Fruit fly (Drosophila melanogaster) Kc167 (cell line): ENCODE measurements around the gene CG42587.
"Not testable (repeated sequence)": the region's sequence is repeated elsewhere in the genome, so short reads cannot be mapped to it uniquely, and the experiment has no call there.

ENCODE experiments used
- Myc ChIP-seq: fragments of >200 bp; optimal IDR thresholded peaks from 2 replicates; lab custom pipeline; 2017; ENCODE audit warnings: missing external identifiers
- Sin3A ChIP-seq: fragments of >200 bp; optimal IDR thresholded peaks from 2 replicates; lab custom pipeline; 2018; ENCODE audit warnings: missing external identifiers
- h ChIP-seq: fragments of >200 bp; optimal IDR thresholded peaks from 3 replicates; lab custom pipeline; 2018; ENCODE audit warnings: missing external identifiers
- insv ChIP-seq: fragments of >200 bp; optimal IDR thresholded peaks from 3 replicates; lab custom pipeline; 2018; ENCODE audit warnings: missing external identifiers
- psq ChIP-seq: fragments of >200 bp; optimal IDR thresholded peaks from 2 replicates; lab custom pipeline; 2017; ENCODE audit warnings: missing external identifiers
- ttk ChIP-seq: sonication (Bioruptor generic); optimal IDR thresholded peaks from 2 replicates; lab custom pipeline; 2017; ENCODE audit warnings: missing external identifiers

Gene CG42587

DNA sequence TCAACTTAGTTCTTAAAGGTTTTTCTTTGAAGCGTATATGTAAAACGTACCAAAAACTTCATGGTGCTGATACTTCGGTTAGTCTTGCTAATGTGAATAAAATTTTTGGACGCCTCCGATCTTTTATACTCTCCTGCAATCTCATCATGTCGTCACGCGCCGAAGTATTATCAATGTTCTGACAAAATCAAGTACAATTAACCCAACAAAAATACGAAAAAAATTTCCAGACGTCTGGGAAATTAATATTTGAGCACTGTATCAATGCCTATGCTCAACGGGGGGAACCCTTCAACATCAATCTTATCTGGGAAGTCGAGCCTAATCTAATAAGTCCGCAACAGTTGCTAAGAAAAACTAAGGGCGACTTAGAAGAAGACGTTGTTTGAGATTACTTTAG lies 7.3 kb downstream of the CG42587 start, which contains the start of gene CG31775:
Gene CG31775 (minus strand): TSS at position 101 of the 400 bp plus-strand sequence.
- TF ChIP-seq h, Sin3A, Myc (lab: Kevin White, UChicago): not testable (repeated sequence)

- TF ChIP-seq ttk, insv, h (lab: Kevin White, UChicago): not testable (repeated sequence)
These were observed 9.5 kb downstream of the CG42587 start, which contains the start of gene CG31835 for dm6 chr2L:14735543-14735942. Gene CG31835, plus strand, starts transcription at chr2L:14735843.

DNA sequence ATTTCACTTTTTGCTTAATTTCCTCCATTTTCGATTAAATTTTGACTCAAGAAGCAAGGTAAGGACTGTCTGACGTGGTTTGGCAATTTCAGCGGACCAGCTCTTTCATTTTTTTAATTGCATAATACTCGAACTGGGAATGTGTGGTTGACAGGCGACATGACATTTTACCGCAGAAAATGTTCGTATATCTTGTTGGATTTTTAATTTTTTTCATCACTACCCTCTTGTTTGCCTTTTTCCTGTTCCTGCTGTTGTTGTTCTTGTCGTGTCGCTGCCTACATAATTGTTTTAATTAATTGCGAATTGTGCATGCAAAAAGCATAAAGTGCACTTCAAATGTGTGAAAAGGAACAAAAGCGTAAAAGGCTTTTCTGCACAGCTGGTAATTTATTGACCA lies 14.9 kb downstream of the CG42587 start, which contains the start of gene CG42685:
Gene CG42685 (minus strand): TSS at position 101 of the 400 bp plus-strand sequence.
- no peak for TF ChIP-seq insv (lab: Kevin White, UChicago)
- no peak for TF ChIP-seq psq (lab: Kevin White, UChicago)
- TF ChIP-seq h (lab: Kevin White, UChicago), result no peak
- TF ChIP-seq ttk (lab: Kevin White, UChicago), result no peak
- TF ChIP-seq Myc (lab: Kevin White, UChicago), result no peak
- TF ChIP-seq Sin3A (lab: Kevin White, UChicago), result no peak

dm6 chr2L:14713467-14713866 lies 31.5 kb downstream of the CG42587 start, which contains the start of gene CG34165:
Gene CG34165, plus strand, starts transcription at chr2L:14713750.
- no peak for TF ChIP-seq h (lab: Kevin White, UChicago)
- TF ChIP-seq Myc (lab: Kevin White, UChicago), result no peak
- TF ChIP-seq Sin3A (lab: Kevin White, UChicago), result no peak
- TF ChIP-seq psq (lab: Kevin White, UChicago), result no peak
- no peak for TF ChIP-seq ttk (lab: Kevin White, UChicago)
- no peak for TF ChIP-seq insv (lab: Kevin White, UChicago)

DNA sequence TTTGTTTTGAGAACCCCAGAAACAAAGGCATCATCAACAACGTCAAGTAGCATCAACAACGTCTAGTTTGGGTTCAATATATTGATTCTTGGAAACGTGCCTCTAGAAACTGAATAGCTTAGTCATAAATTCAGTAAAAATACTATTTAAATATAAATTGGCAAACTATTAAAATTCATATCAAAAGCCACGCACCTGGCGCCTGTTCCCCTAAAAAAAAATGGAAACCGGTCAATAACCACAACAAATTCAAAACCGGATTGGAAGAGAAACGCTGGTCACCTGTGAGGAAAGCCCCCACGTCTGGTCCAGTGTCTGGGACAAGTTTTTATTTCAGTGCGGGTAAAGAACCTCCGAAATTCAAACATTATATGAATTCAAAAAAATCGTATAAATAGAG lies 32.8 kb downstream of the CG42587 start, which contains the start of gene CG15282:
Gene CG15282 (plus strand): TSS at position 227 of the 400 bp plus-strand sequence.
- TF ChIP-seq insv (lab: Kevin White, UChicago) (no peak), psq (lab: Kevin White, UChicago) (no peak)

DNA sequence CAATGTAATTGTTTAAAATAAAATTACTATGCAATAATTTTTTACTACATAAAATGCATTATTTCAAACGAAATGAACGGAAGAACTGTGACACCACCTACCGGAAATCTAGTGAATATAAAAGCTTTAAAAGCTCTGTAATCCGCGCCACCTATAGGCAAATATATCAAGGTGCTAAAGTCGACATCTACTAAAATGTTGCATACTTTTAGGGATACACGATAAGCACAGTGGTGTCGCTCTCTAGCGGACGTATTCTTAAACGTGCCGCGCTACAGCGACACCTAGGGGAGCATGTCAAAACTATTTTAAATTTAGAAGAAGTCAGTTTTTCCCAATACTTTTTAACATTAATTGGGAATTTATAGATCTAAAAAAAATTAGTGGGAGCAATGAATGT lies 38.8 kb downstream of the CG42587 start:
- TF ChIP-seq Myc (lab: Kevin White, UChicago) (no peak), Sin3A (lab: Kevin White, UChicago) (no peak), insv (lab: Kevin White, UChicago) (no peak), ttk (lab: Kevin White, UChicago) (no peak), h (lab: Kevin White, UChicago) (no peak), psq (lab: Kevin White, UChicago) (no peak)

DNA sequence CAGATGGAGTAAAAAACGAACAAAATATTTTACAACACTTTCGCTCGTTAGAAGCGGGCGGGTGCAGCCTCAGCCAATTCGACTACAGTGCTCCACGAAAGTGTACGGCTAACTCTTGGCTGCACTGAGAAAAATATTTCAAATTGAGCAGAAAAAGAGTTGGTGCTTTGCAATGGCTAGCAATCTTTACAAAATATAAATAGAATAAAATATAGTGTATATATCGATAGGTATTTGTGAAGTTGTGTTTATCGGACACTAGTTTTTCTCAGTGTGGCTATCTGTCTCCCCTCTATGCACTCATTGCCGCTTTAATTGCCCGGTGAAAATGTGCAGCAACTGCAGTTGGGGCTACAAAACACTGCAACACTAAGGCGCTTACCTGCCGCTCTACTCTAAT lies 43.5 kb downstream of the CG42587 start:
- TF ChIP-seq ttk (lab: Kevin White, UChicago) (no peak), insv (lab: Kevin White, UChicago) (no peak), Myc (lab: Kevin White, UChicago) (no peak), Sin3A (lab: Kevin White, UChicago) (no peak), psq (lab: Kevin White, UChicago) (no peak), h (lab: Kevin White, UChicago) (no peak)

DNA sequence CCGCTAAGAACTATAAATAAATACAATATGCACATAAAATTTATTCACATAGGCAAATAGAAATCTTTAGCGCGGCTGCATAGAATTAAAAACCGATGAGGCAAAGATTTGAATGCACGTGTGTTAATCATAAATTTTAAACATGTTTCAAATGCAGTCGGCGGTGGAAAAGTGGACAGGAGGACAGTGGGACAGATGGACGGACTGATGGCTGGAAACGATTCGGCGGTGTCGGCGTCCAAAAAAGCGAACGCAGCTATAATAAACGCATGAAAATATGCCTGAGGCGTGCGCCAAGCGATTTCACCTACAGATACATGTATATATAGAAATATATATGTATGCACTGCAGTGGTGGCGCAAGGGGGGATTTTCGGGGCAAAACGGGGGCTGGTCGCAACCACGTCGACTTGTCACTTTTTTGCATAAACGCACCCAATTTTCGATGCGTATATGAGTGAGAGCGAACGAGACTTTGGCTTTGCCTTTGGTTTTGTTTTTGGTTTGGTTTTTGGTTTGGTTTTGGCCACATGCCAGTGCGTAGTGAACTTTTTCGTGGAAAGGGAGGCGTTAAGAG lies 45.4 kb downstream of the CG42587 start:
- no peak for TF ChIP-seq ttk (lab: Kevin White, UChicago)
- TF ChIP-seq psq (lab: Kevin White, UChicago), result no peak
- TF ChIP-seq Myc (lab: Kevin White, UChicago), result no peak
- TF ChIP-seq insv (lab: Kevin White, UChicago), result no peak
- TF ChIP-seq h (lab: Kevin White, UChicago), result no peak
- TF ChIP-seq Sin3A (lab: Kevin White, UChicago), result no peak

DNA sequence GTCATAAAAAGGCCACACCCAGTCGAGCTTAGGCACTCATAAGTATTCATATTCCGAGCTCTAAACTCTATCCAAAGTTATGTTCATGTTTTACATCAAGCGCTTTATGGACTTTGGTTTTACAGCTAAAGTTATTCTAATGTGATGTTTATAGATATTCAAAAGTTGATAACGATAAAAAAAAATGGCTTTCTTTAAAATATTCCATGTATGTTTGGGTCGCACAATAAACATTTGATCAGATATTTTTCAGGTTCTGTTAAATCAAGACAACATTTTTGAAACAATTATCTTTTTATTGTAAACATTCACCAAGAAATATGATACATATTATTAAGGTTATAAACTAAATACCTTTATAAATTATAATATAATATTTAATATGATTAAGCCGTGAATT lies 46.0 kb downstream of the CG42587 start:
- TF ChIP-seq Myc (lab: Kevin White, UChicago) (no peak), insv (lab: Kevin White, UChicago) (no peak), psq (lab: Kevin White, UChicago) (no peak), Sin3A (lab: Kevin White, UChicago) (no peak), h (lab: Kevin White, UChicago) (no peak), ttk (lab: Kevin White, UChicago) (no peak)

dm6 chr2L:14697938-14698337 lies 47.1 kb downstream of the CG42587 start:
- no peak for TF ChIP-seq Myc (lab: Kevin White, UChicago)
- TF ChIP-seq psq (lab: Kevin White, UChicago), result no peak
- no peak for TF ChIP-seq ttk (lab: Kevin White, UChicago)
- no peak for TF ChIP-seq insv (lab: Kevin White, UChicago)
- no peak for TF ChIP-seq Sin3A (lab: Kevin White, UChicago)
- TF ChIP-seq h (lab: Kevin White, UChicago), result no peak
